Fruit fly (Drosophila melanogaster): ENCODE results near the gene Tg.

DNA sequence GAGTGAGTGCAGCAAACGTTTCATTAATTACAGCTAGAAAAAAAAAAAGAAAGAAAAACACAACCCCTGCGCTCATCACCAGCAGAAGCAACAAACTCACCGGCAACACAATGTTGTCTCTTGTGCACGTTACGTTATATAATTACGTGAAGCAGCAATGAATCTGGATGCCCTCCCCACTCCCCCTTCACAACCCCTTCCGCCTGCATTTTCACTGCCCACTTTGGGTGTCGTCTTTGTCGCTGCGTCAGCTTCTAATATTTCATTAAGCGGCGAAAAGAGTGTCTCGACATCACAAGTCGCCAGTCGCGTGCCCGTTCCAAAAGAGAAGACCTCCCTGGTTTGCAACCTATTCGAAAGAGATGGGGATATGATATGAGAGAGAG lies 44.8 kb upstream of the Tg start:
- TF ChIP-seq Myc (optimal IDR thresholded peaks at IDR 0.05) (no peak), h (optimal IDR thresholded peaks at IDR 0.05) (no peak), Sin3A (optimal IDR thresholded peaks at IDR 0.05) (no peak), psq (optimal IDR thresholded peaks at IDR 0.05) (no peak), insv (optimal IDR thresholded peaks at IDR 0.05) (no peak), ttk (optimal IDR thresholded peaks at IDR 0.05) (no peak)

All from Kc167 (cell line).